Worm (Caenorhabditis elegans): ENCODE data around the gene srd-56.

Gene srd-56

DNA sequence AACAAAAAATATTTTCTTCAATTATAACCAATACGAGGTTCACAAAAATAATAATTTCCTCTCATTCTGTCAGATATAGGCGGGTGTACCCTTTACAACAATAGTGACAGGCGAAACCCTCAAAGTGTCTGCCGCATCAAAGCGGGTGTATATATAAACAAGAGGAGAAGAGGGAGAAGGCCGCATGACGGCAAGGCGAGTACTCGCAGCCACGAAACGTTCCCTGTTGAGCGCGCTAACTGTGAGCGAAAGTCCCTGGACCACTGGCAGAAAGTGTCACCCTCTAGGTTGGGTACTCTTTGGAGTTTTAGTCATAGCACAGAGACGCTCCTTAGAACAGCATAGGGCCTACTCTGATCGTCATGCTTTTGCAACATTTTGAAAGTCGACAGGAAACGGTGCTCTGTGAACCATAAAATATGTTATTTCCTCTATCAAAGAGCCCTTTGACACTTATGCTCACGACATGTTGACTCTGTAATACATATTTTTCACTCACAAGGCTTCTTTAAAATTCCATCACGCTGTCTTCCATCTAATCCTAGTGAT lies 2.9 kb downstream of the srd-56 start, which contains the start of gene pcrg-1:
TSS of gene pcrg-1 (plus strand) at position 499 of the 549 bp plus-strand sequence.
- TF ChIP-seq ham-2 (GFP tag; optimal IDR thresholded peaks at IDR 0.05) (peak; percentile 93), nhr-76 (tag; optimal IDR thresholded peaks at IDR 0.05) (no peak), lin-13 (tag; optimal IDR thresholded peaks at IDR 0.05) (peak; percentile 77), bed-3 (GFP tag; optimal IDR thresholded peaks at IDR 0.05) (peak; percentile 83), nhr-237 (tag; optimal IDR thresholded peaks at IDR 0.05) (no peak), lsy-2 (tag; optimal IDR thresholded peaks at IDR 0.05) (peak; percentile 27), mab-5 (tag; optimal IDR thresholded peaks at IDR 0.05) (no peak), elt-1 (tag; optimal IDR thresholded peaks at IDR 0.05; ENCODE audit: borderline replicate concordance, insufficient read depth) (peak; percentile 1), nhr-28 (tag; optimal IDR thresholded peaks at IDR 0.05) (no peak), nhr-12 (tag; optimal IDR thresholded peaks at IDR 0.05) (no peak), unc-62 (GFP tag; optimal IDR thresholded peaks at IDR 0.05) (peak; percentile 21), nhr-2 (tag; optimal IDR thresholded peaks at IDR 0.05) (no peak), elt-3 (tag; optimal IDR thresholded peaks at IDR 0.05) (peak; percentile 59), ceh-39 (tag; optimal IDR thresholded peaks at IDR 0.05) (no peak), flh-1 (GFP tag; optimal IDR thresholded peaks at IDR 0.05) (peak; percentile 82), pha-4 (tag; optimal IDR thresholded peaks at IDR 0.05) (peak; percentile 59), sptf-1 (tag; optimal IDR thresholded peaks at IDR 0.05) (peak; percentile 96), zip-8 (tag; optimal IDR thresholded peaks at IDR 0.05) (no peak), cnd-1 (tag; optimal IDR thresholded peaks at IDR 0.05) (peak; percentile 95), M03D4.4 (tag; optimal IDR thresholded peaks at IDR 0.05) (peak; percentile 92), drap-1 (GFP tag; optimal IDR thresholded peaks at IDR 0.05) (peak; percentile 94), unc-39 (tag; optimal IDR thresholded peaks at IDR 0.05) (peak; percentile 25), mep-1 (tag; optimal IDR thresholded peaks at IDR 0.05) (peak; percentile 73), blmp-1 (tag; optimal IDR thresholded peaks at IDR 0.05) (no peak), ceh-83 (GFP tag; optimal IDR thresholded peaks at IDR 0.05) (peak; percentile 92), mls-2 (tag; optimal IDR thresholded peaks at IDR 0.05) (peak; percentile 97), ztf-11 (tag; optimal IDR thresholded peaks at IDR 0.05) (no peak), unc-120 (tag; optimal IDR thresholded peaks at IDR 0.05; ENCODE audit: poor library complexity, severe bottlenecking) (peak; percentile 79), ces-1 (GFP tag; optimal IDR thresholded peaks at IDR 0.05) (no peak), hlh-1 (tag; optimal IDR thresholded peaks at IDR 0.05) (peak; percentile 63), lin-32 (GFP tag; optimal IDR thresholded peaks at IDR 0.05) (peak; percentile 86), sem-2 (GFP tag; optimal IDR thresholded peaks at IDR 0.05) (peak; percentile 84), ceh-43 (GFP tag; optimal IDR thresholded peaks at IDR 0.05) (peak; percentile 84), snpc-4 (tag; optimal IDR thresholded peaks at IDR 0.05) (no peak), tbx-8 (GFP tag; optimal IDR thresholded peaks at IDR 0.05) (peak; percentile 91)

ce11 chrII:7199308-7199707 lies 3.7 kb downstream of the srd-56 start, which contains the start of gene E04F6.6:
Gene E04F6.6 (minus strand): TSS chrII:7199565.
- no peak for TF ChIP-seq mls-2 (tag; optimal IDR thresholded peaks at IDR 0.05)
- TF ChIP-seq lin-32 (GFP tag; optimal IDR thresholded peaks at IDR 0.05), result no peak
- TF ChIP-seq sptf-1 (tag; optimal IDR thresholded peaks at IDR 0.05), result no peak
- TF ChIP-seq lin-13 (tag; optimal IDR thresholded peaks at IDR 0.05), result no peak
- TF ChIP-seq sem-2 (GFP tag; optimal IDR thresholded peaks at IDR 0.05), result no peak
- no peak for TF ChIP-seq mab-5 (tag; optimal IDR thresholded peaks at IDR 0.05)

- no peak for TF ChIP-seq mep-1 (tag; optimal IDR thresholded peaks at IDR 0.05)
- TF ChIP-seq sptf-1 (tag; optimal IDR thresholded peaks at IDR 0.05), result no peak
- TF ChIP-seq unc-120 (tag; optimal IDR thresholded peaks at IDR 0.05; ENCODE audit: poor library complexity, severe bottlenecking), result no peak
- no peak for TF ChIP-seq unc-39 (tag; optimal IDR thresholded peaks at IDR 0.05)
Measured at ce11 chrII:7197434-7197833, 5.6 kb downstream of the srd-56 start.

- TF ChIP-seq sem-2 (GFP tag; optimal IDR thresholded peaks at IDR 0.05) (no peak), mls-2 (tag; optimal IDR thresholded peaks at IDR 0.05) (no peak), flh-1 (GFP tag; optimal IDR thresholded peaks at IDR 0.05) (no peak), zip-8 (tag; optimal IDR thresholded peaks at IDR 0.05) (no peak), ztf-11 (tag; optimal IDR thresholded peaks at IDR 0.05) (no peak), lsy-2 (tag; optimal IDR thresholded peaks at IDR 0.05) (no peak), sptf-1 (tag; optimal IDR thresholded peaks at IDR 0.05) (no peak), drap-1 (GFP tag; optimal IDR thresholded peaks at IDR 0.05) (no peak), blmp-1 (tag; optimal IDR thresholded peaks at IDR 0.05) (no peak), ceh-83 (GFP tag; optimal IDR thresholded peaks at IDR 0.05) (no peak), snpc-4 (tag; optimal IDR thresholded peaks at IDR 0.05) (no peak), nhr-237 (tag; optimal IDR thresholded peaks at IDR 0.05) (no peak), unc-120 (tag; optimal IDR thresholded peaks at IDR 0.05; ENCODE audit: poor library complexity, severe bottlenecking) (no peak), nhr-12 (tag; optimal IDR thresholded peaks at IDR 0.05) (no peak), unc-62 (GFP tag; optimal IDR thresholded peaks at IDR 0.05) (no peak), pha-4 (tag; optimal IDR thresholded peaks at IDR 0.05) (no peak), hlh-1 (tag; optimal IDR thresholded peaks at IDR 0.05) (no peak), mab-5 (tag; optimal IDR thresholded peaks at IDR 0.05) (no peak)
Measured at ce11 chrII:7196040-7196439, 7.0 kb downstream of the srd-56 start, which contains the start of gene maoc-1. Gene maoc-1 (plus strand): TSS chrII:7196276.

Measured in whole organism, mixed stage, embryonic.